Fruit fly (Drosophila melanogaster) whole organism, embryonic: ENCODE measurements around the gene CG43208.
A peak's percentile ranks its signal among the peaks of the same experiment; 100 is the strongest.

ENCODE experiments used
- B-H1 ChIP-seq: fragments of 200-800 bp; sonication (Bioruptor generic); IDR thresholded peaks from 3 replicates; pipeline ENCODE4 v1.3.6; 2022; ENCODE audit warnings: missing biosample characterization, missing genetic modification characterization
- BEAF-32 ChIP-seq: fragments of 200-800 bp; sonication (Bioruptor generic); optimal IDR thresholded peaks from 3 replicates; lab custom pipeline; 2017; ENCODE audit warnings: missing biosample characterization, missing genetic modification characterization, mild to moderate bottlenecking, moderate library complexity, missing genetic modification reagents
- Blimp-1 ChIP-seq: fragments of 200-800 bp; sonication (Bioruptor generic); optimal IDR thresholded peaks from 3 replicates; lab custom pipeline; 2018; ENCODE audit warnings: missing biosample characterization, missing genetic modification characterization, mild to moderate bottlenecking, moderate library complexity, missing genetic modification reagents
- CG11696 ChIP-seq: fragments of 200-800 bp; sonication (Bioruptor generic); IDR thresholded peaks from 2 replicates; pipeline ENCODE4 v1.3.6; 2022; ENCODE audit warnings: missing biosample characterization, missing genetic modification characterization
- CG12219 ChIP-seq: fragments of 200-800 bp; sonication (Bioruptor generic); optimal IDR thresholded peaks from 3 replicates; lab custom pipeline; 2018; ENCODE audit warnings: missing biosample characterization, mild to moderate bottlenecking, missing genetic modification characterization
- CG1233 ChIP-seq: fragments of 200-800 bp; sonication (Bioruptor generic); optimal IDR thresholded peaks from 4 replicates; lab custom pipeline; 2018; ENCODE audit warnings: missing biosample characterization, mild to moderate bottlenecking, missing genetic modification characterization
- CG12769 ChIP-seq: fragments of 200-800 bp; sonication (Bioruptor generic); optimal IDR thresholded peaks from 2 replicates; lab custom pipeline; 2019; ENCODE audit warnings: missing biosample characterization, mild to moderate bottlenecking, missing genetic modification characterization, moderate library complexity
- CG14965 ChIP-seq: fragments of 200-800 bp; sonication (Bioruptor generic); optimal IDR thresholded peaks from 2 replicates; lab custom pipeline; 2016; ENCODE audit warnings: missing biosample characterization, missing genetic modification characterization, borderline replicate concordance
- CG15514 ChIP-seq: fragments of 200-800 bp; sonication (Bioruptor generic); optimal IDR thresholded peaks from 3 replicates; lab custom pipeline; 2017; ENCODE audit warnings: missing biosample characterization, missing genetic modification characterization, mild to moderate bottlenecking, moderate library complexity, missing genetic modification reagents
- CG1602 ChIP-seq: fragments of 200-800 bp; sonication (Bioruptor generic); optimal IDR thresholded peaks from 3 replicates; lab custom pipeline; 2016; ENCODE audit warnings: missing biosample characterization, missing genetic modification characterization
- CG2120 ChIP-seq: fragments of 200-800 bp; sonication (Bioruptor generic); optimal IDR thresholded peaks from 3 replicates; lab custom pipeline; 2016; ENCODE audit warnings: missing biosample characterization, missing genetic modification characterization
- CG2129 ChIP-seq: fragments of 200-800 bp; sonication (Bioruptor generic); IDR thresholded peaks from 2 replicates; pipeline ENCODE4 v1.3.6; 2022; ENCODE audit warnings: missing biosample characterization, missing genetic modification characterization; ENCODE audit not compliant: partially characterized antibody
- CG2712 ChIP-seq: fragments of 200-800 bp; optimal IDR thresholded peaks from 3 replicates; lab custom pipeline; 2019; ENCODE audit warnings: missing biosample characterization, mild to moderate bottlenecking, missing genetic modification characterization, moderate library complexity
- CG30431 ChIP-seq: fragments of 200-800 bp; sonication (Bioruptor generic); optimal IDR thresholded peaks from 2 replicates; lab custom pipeline; 2017; ENCODE audit warnings: missing biosample characterization, missing genetic modification characterization
- CG31441 ChIP-seq: fragments of 200-800 bp; sonication (Bioruptor generic); IDR thresholded peaks from 2 replicates; pipeline ENCODE4 v1.3.6; 2022; ENCODE audit warnings: missing biosample characterization, missing genetic modification characterization
- CG6272 ChIP-seq: fragments of 200-800 bp; sonication (Bioruptor generic); IDR thresholded peaks from 2 replicates; pipeline ENCODE4 v1.3.6; 2022; ENCODE audit warnings: missing biosample characterization, missing genetic modification characterization
- CG7556 ChIP-seq: fragments of 200-800 bp; sonication (Bioruptor generic); optimal IDR thresholded peaks from 2 replicates; lab custom pipeline; 2017; ENCODE audit warnings: missing biosample characterization, mild to moderate bottlenecking, missing genetic modification characterization
- CG8478 ChIP-seq: fragments of >200 bp; optimal IDR thresholded peaks from 2 replicates; lab custom pipeline; 2018
- CG8944 ChIP-seq: fragments of 200-800 bp; sonication (Bioruptor generic); optimal IDR thresholded peaks from 3 replicates; lab custom pipeline; 2016; ENCODE audit warnings: missing biosample characterization, missing genetic modification characterization
- Dad ChIP-seq: fragments of 200-800 bp; sonication (Bioruptor generic); optimal IDR thresholded peaks from 3 replicates; lab custom pipeline; 2016; ENCODE audit warnings: missing biosample characterization, missing genetic modification characterization
- Deaf1 ChIP-seq: fragments of 200-800 bp; optimal IDR thresholded peaks from 3 replicates; lab custom pipeline; 2019; ENCODE audit warnings: missing biosample characterization, mild to moderate bottlenecking, missing genetic modification characterization, moderate library complexity
- Dp ChIP-seq: fragments of 200-800 bp; sonication (Bioruptor generic); optimal IDR thresholded peaks from 2 replicates; lab custom pipeline; 2018; ENCODE audit warnings: missing biosample characterization, mild to moderate bottlenecking, missing genetic modification characterization, moderate library complexity
- ERR ChIP-seq: fragments of 200-800 bp; sonication (Bioruptor generic); optimal IDR thresholded peaks from 2 replicates; lab custom pipeline; 2016; ENCODE audit warnings: missing biosample characterization, missing genetic modification characterization
- Hey ChIP-seq: fragments of 200-800 bp; sonication (Bioruptor generic); optimal IDR thresholded peaks from 3 replicates; lab custom pipeline; 2018; ENCODE audit warnings: missing biosample characterization, mild to moderate bottlenecking, missing genetic modification characterization
- HmgD ChIP-seq: fragments of 200-800 bp; sonication (Bioruptor generic); optimal IDR thresholded peaks from 3 replicates; lab custom pipeline; 2016; ENCODE audit warnings: missing biosample characterization, missing genetic modification characterization
- HmgZ ChIP-seq: fragments of 200-800 bp; sonication (Bioruptor generic); optimal IDR thresholded peaks from 2 replicates; lab custom pipeline; 2018; ENCODE audit warnings: missing biosample characterization, mild to moderate bottlenecking, missing genetic modification characterization
- Hmx ChIP-seq: fragments of 200-800 bp; sonication (Bioruptor generic); optimal IDR thresholded peaks from 2 replicates; lab custom pipeline; 2016; ENCODE audit warnings: missing biosample characterization, missing genetic modification characterization
- Hr39 ChIP-seq: fragments of >200 bp; optimal IDR thresholded peaks from 2 replicates; lab custom pipeline; 2017
- Lpt ChIP-seq: fragments of >200 bp; optimal IDR thresholded peaks from 2 replicates; lab custom pipeline; 2018; ENCODE audit warnings: missing biosample characterization, missing genetic modification characterization
- Nf-YB ChIP-seq: fragments of 200-800 bp; sonication (Bioruptor generic); optimal IDR thresholded peaks from 3 replicates; lab custom pipeline; 2019; ENCODE audit warnings: missing biosample characterization, mild to moderate bottlenecking, missing genetic modification characterization, moderate library complexity
- Sry-δ ChIP-seq: fragments of 200-800 bp; sonication (Bioruptor generic); optimal IDR thresholded peaks from 2 replicates; lab custom pipeline; 2016; ENCODE audit warnings: missing biosample characterization, missing genetic modification characterization
- amos ChIP-seq: fragments of 200-800 bp; sonication (Bioruptor generic); IDR thresholded peaks from 2 replicates; pipeline ENCODE4 v1.3.6; 2022; ENCODE audit warnings: missing biosample characterization, missing genetic modification characterization; ENCODE audit not compliant: partially characterized antibody
- aop ChIP-seq: fragments of 200-800 bp; sonication (Bioruptor generic); IDR thresholded peaks from 2 replicates; pipeline ENCODE4 v1.3.6; 2022; ENCODE audit warnings: missing biosample characterization, missing genetic modification characterization
- ase ChIP-seq: fragments of 200-800 bp; sonication (Bioruptor generic); IDR thresholded peaks from 3 replicates; pipeline ENCODE4 v1.3.6; 2022; ENCODE audit warnings: missing biosample characterization, missing genetic modification characterization
- az2 ChIP-seq: fragments of 200-800 bp; sonication (Bioruptor generic); optimal IDR thresholded peaks from 3 replicates; lab custom pipeline; 2016; ENCODE audit warnings: missing biosample characterization, missing genetic modification characterization
- bab2 ChIP-seq: fragments of 200-800 bp; sonication (Bioruptor generic); optimal IDR thresholded peaks from 2 replicates; lab custom pipeline; 2016; ENCODE audit warnings: missing biosample characterization, missing genetic modification characterization
- bbx ChIP-seq: fragments of 200-800 bp; sonication (Bioruptor generic); IDR thresholded peaks from 2 replicates; pipeline ENCODE4 v1.3.6; 2022; ENCODE audit warnings: missing biosample characterization, missing genetic modification characterization; ENCODE audit not compliant: partially characterized antibody
- ci ChIP-seq: fragments of 200-800 bp; sonication (Bioruptor generic); IDR thresholded peaks from 3 replicates; pipeline ENCODE4 v1.3.6; 2022; ENCODE audit warnings: missing biosample characterization, missing genetic modification characterization
- gfzf ChIP-seq: fragments of 200-800 bp; sonication (Bioruptor generic); optimal IDR thresholded peaks from 2 replicates; lab custom pipeline; 2016; ENCODE audit warnings: missing biosample characterization, mild to moderate bottlenecking, missing genetic modification characterization, moderate library complexity
- h ChIP-seq: fragments of >200 bp; optimal IDR thresholded peaks from 2 replicates; lab custom pipeline; 2017
- hbn ChIP-seq: fragments of 200-800 bp; sonication (Bioruptor generic); IDR thresholded peaks from 2 replicates; pipeline ENCODE4 v1.3.6; 2022; ENCODE audit warnings: missing biosample characterization, missing genetic modification characterization; ENCODE audit not compliant: partially characterized antibody
- nmo ChIP-seq: fragments of 200-800 bp; sonication (Bioruptor generic); optimal IDR thresholded peaks from 2 replicates; lab custom pipeline; 2018; ENCODE audit warnings: missing biosample characterization, mild to moderate bottlenecking, missing genetic modification characterization, moderate library complexity
- nom ChIP-seq: fragments of 200-800 bp; sonication (Bioruptor generic); optimal IDR thresholded peaks from 2 replicates; lab custom pipeline; 2017; ENCODE audit warnings: missing biosample characterization, missing genetic modification characterization, mild to moderate bottlenecking, moderate library complexity, missing genetic modification reagents
- pb ChIP-seq: fragments of 200-800 bp; sonication (Bioruptor generic); optimal IDR thresholded peaks from 3 replicates; lab custom pipeline; 2016; ENCODE audit warnings: missing biosample characterization, missing genetic modification characterization
- repo ChIP-seq: fragments of 200-800 bp; sonication (Bioruptor generic); optimal IDR thresholded peaks from 2 replicates; lab custom pipeline; 2016; ENCODE audit warnings: missing biosample characterization, missing genetic modification characterization
- row ChIP-seq: fragments of 200-800 bp; sonication (Bioruptor generic); IDR thresholded peaks from 3 replicates; pipeline ENCODE4 v1.3.6; 2022; ENCODE audit warnings: missing biosample characterization, missing genetic modification characterization
- so ChIP-seq: fragments of 200-800 bp; sonication (Bioruptor generic); IDR thresholded peaks from 3 replicates; pipeline ENCODE4 v1.3.6; 2022; ENCODE audit warnings: missing biosample characterization, missing genetic modification characterization
- trem ChIP-seq: fragments of 200-800 bp; optimal IDR thresholded peaks from 3 replicates; lab custom pipeline; 2019; ENCODE audit warnings: missing biosample characterization, mild to moderate bottlenecking, missing genetic modification characterization, moderate library complexity
- twi ChIP-seq: fragments of 200-800 bp; optimal IDR thresholded peaks from 2 replicates; lab custom pipeline; 2019; ENCODE audit warnings: missing biosample characterization, mild to moderate bottlenecking, missing genetic modification characterization, moderate library complexity
- zf30C ChIP-seq: fragments of 200-800 bp; sonication (Bioruptor generic); optimal IDR thresholded peaks from 3 replicates; lab custom pipeline; 2018; ENCODE audit warnings: missing biosample characterization, mild to moderate bottlenecking, missing genetic modification characterization

CG43208 gene

dm6 chr3R:13306595-13306994 is 3.4 kb downstream of the CG43208 start:
- TF ChIP-seq trem (tag; lab: Kevin White, UChicago): no peak
- TF ChIP-seq repo: no peak
- no peak for TF ChIP-seq pb (GFP tag; lab: Kevin White, UChicago)
- peak; percentile 74 for TF ChIP-seq Blimp-1 (GFP tag; lab: Kevin White, UChicago)

dm6 chr3R:13309133-13309711 is 6.0 kb downstream of the CG43208 start:
- TF ChIP-seq Hey (tag; lab: Kevin White, UChicago) (no peak), zf30C (no peak), CG14965 (GFP tag; lab: Kevin White, UChicago) (no peak), Nf-YB (GFP tag; lab: Kevin White, UChicago) (no peak), nmo (GFP tag; lab: Kevin White, UChicago) (peak; percentile 48), Lpt (GFP tag; lab: Kevin White, UChicago) (no peak), CG12219 (GFP tag; lab: Kevin White, UChicago) (no peak), twi (tag; lab: Kevin White, UChicago) (no peak), ERR (no peak), CG7556 (GFP tag; lab: Kevin White, UChicago) (no peak), so (no peak), CG8944 (no peak), CG12769 (tag; lab: Kevin White, UChicago) (no peak), ase (GFP tag; lab: Robert Waterston, UW) (no peak), Dp (peak; percentile 93), ci (GFP tag; lab: Robert Waterston, UW) (no peak), CG2712 (peak; percentile 1), Dad (GFP tag; lab: Kevin White, UChicago) (no peak), CG15514 (peak; percentile 51), hbn (GFP tag; lab: Robert Waterston, UW) (no peak), CG6272 (GFP tag; lab: Robert Waterston, UW) (no peak), CG31441 (GFP tag; lab: Robert Waterston, UW) (no peak), nom (GFP tag; lab: Kevin White, UChicago) (no peak), Sry-δ (peak; percentile 62), Hmx (no peak), CG1602 (GFP tag; lab: Kevin White, UChicago) (no peak), Deaf1 (no peak), CG1233 (GFP tag; lab: Kevin White, UChicago) (no peak), CG30431 (GFP tag; lab: Kevin White, UChicago) (no peak), gfzf (GFP tag; lab: Kevin White, UChicago) (peak; percentile 98), CG11696 (no peak), bab2 (no peak), bbx (no peak), B-H1 (GFP tag; lab: Robert Waterston, UW) (no peak), amos (GFP tag; lab: Robert Waterston, UW) (peak; percentile 6; the same call in 1 of the 2 replicates), CG2120 (GFP tag; lab: Kevin White, UChicago) (no peak), HmgD (peak; percentile 55), h (no peak), Hr39 (lab: Kevin White, UChicago) (no peak), Blimp-1 (GFP tag; lab: Kevin White, UChicago) (no peak), az2 (GFP tag; lab: Kevin White, UChicago) (no peak), BEAF-32 (peak; percentile 44), row (GFP tag; lab: Robert Waterston, UW) (no peak), CG2129 (GFP tag; lab: Robert Waterston, UW) (no peak), aop (no peak), CG8478 (lab: Kevin White, UChicago) (no peak), HmgZ (tag; lab: Kevin White, UChicago) (peak; percentile 65)
